Fruit fly (Drosophila melanogaster) whole organism, adult: ENCODE results near the gene PIG-B.

ENCODE experiments used
- CG12768 ChIP-seq: fragments of 200-800 bp; sonication (Bioruptor generic); optimal IDR thresholded peaks from 2 replicates; lab custom pipeline; 2017; ENCODE audit warnings: missing biosample characterization, missing genetic modification characterization, mild to moderate bottlenecking, moderate library complexity, missing genetic modification reagents
- CG14711 ChIP-seq: fragments of 200-800 bp; sonication (Bioruptor generic); optimal IDR thresholded peaks from 2 replicates; lab custom pipeline; 2018; ENCODE audit warnings: missing biosample characterization, mild to moderate bottlenecking, missing genetic modification characterization, moderate library complexity
- CG1620 ChIP-seq: fragments of 200-800 bp; sonication (Bioruptor generic); optimal IDR thresholded peaks from 2 replicates; lab custom pipeline; 2016; ENCODE audit warnings: missing biosample characterization, missing genetic modification characterization
- kay ChIP-seq: fragments of 200-800 bp; sonication (Bioruptor generic); peaks from one replicate; lab custom pipeline; 2016; ENCODE audit warnings: missing biosample characterization, missing genetic modification characterization, borderline replicate concordance
- pad ChIP-seq: fragments of 200-800 bp; sonication (Bioruptor generic); optimal IDR thresholded peaks from 3 replicates; lab custom pipeline; 2017; ENCODE audit warnings: missing biosample characterization, missing genetic modification characterization, mild to moderate bottlenecking, moderate library complexity, missing genetic modification reagents

dm6 chr3L:3784001-3784400, 27.1 kb upstream of the PIG-B start:
- TF ChIP-seq CG12768 (GFP tag; lab: Kevin White, UChicago): no peak
- TF ChIP-seq kay (GFP tag; lab: Kevin White, UChicago): peak; percentile 7
- TF ChIP-seq CG14711 (tag; lab: Kevin White, UChicago): no peak
- no peak for TF ChIP-seq pad (GFP tag; lab: Kevin White, UChicago)
- no peak for TF ChIP-seq CG1620 (GFP tag; lab: Kevin White, UChicago)
